Worm (Caenorhabditis elegans) whole organism, late embryonic: ENCODE results near the gene Y67H2A.7.

Experiments
- C08G9.2 ChIP-seq: sonication (generic microtip); optimal IDR thresholded peaks from 2 replicates; lab custom pipeline; 2016; ENCODE audit warnings: mild to moderate bottlenecking, missing genetic modification characterization, moderate library complexity, missing compliant biosample characterization
- K02D7.2 ChIP-seq: sonication (generic microtip); optimal IDR thresholded peaks from 2 replicates; lab custom pipeline; 2017; ENCODE audit warnings: mild to moderate bottlenecking, missing genetic modification characterization, missing compliant biosample characterization
- K09A11.1 ChIP-seq: sonication (generic microtip); optimal IDR thresholded peaks from 2 replicates; lab custom pipeline; 2017; ENCODE audit warnings: antibody characterized with exemption, mild to moderate bottlenecking, missing genetic modification characterization, missing compliant biosample characterization; ENCODE audit not compliant: insufficient read depth
- T23F11.4 ChIP-seq: fragments of 200-800 bp; sonication (Bioruptor generic); optimal IDR thresholded peaks from 2 replicates; lab custom pipeline; 2018; ENCODE audit warnings: mild to moderate bottlenecking, missing genetic modification characterization, missing compliant biosample characterization
- ahr-1 ChIP-seq: sonication (generic microtip); optimal IDR thresholded peaks from 2 replicates; lab custom pipeline; 2016; ENCODE audit warnings: missing genetic modification characterization, missing compliant biosample characterization
- ceh-14 ChIP-seq: sonication (generic microtip); optimal IDR thresholded peaks from 2 replicates; lab custom pipeline; 2016; ENCODE audit warnings: missing genotype, missing genetic modification characterization, missing compliant biosample characterization
- elt-4 ChIP-seq: sonication (generic microtip); optimal IDR thresholded peaks from 2 replicates; lab custom pipeline; 2016; ENCODE audit warnings: missing genetic modification characterization, missing compliant biosample characterization
- eyg-1 ChIP-seq: sonication (generic microtip); optimal IDR thresholded peaks from 2 replicates; lab custom pipeline; 2016; ENCODE audit warnings: missing genotype, missing genetic modification characterization, missing compliant biosample characterization
- gmeb-2 ChIP-seq: sonication (generic microtip); optimal IDR thresholded peaks from 2 replicates; lab custom pipeline; 2016; ENCODE audit warnings: missing genetic modification characterization, inconsistent platforms, missing compliant biosample characterization
- hlh-6 ChIP-seq: sonication (generic microtip); optimal IDR thresholded peaks from 2 replicates; lab custom pipeline; 2016; ENCODE audit warnings: missing genotype, missing genetic modification characterization, missing compliant biosample characterization
- hlh-8 ChIP-seq: sonication (generic microtip); optimal IDR thresholded peaks from 2 replicates; lab custom pipeline; 2016; ENCODE audit warnings: missing genotype, missing genetic modification characterization, missing compliant biosample characterization
- lim-6 ChIP-seq: sonication (generic microtip); optimal IDR thresholded peaks from 2 replicates; lab custom pipeline; 2016; ENCODE audit warnings: missing genetic modification characterization, missing compliant biosample characterization
- madf-2 ChIP-seq: sonication (generic microtip); optimal IDR thresholded peaks from 2 replicates; lab custom pipeline; 2017; ENCODE audit warnings: missing genetic modification characterization, missing compliant biosample characterization
- nfya-1 ChIP-seq: sonication (generic microtip); optimal IDR thresholded peaks from 2 replicates; lab custom pipeline; 2017; ENCODE audit warnings: missing genetic modification characterization, mild to moderate bottlenecking, missing compliant biosample characterization, antibody characterized with exemption, moderate library complexity
- nhr-232 ChIP-seq: sonication (generic microtip); optimal IDR thresholded peaks from 2 replicates; lab custom pipeline; 2016; ENCODE audit warnings: missing genetic modification characterization, missing compliant biosample characterization
- npax-4 ChIP-seq: sonication (generic microtip); optimal IDR thresholded peaks from 2 replicates; lab custom pipeline; 2016; ENCODE audit warnings: missing genetic modification characterization, missing compliant biosample characterization
- pat-9 ChIP-seq: fragments of 200-800 bp; sonication (Bioruptor generic); optimal IDR thresholded peaks from 2 replicates; lab custom pipeline; 2018; ENCODE audit warnings: mild to moderate bottlenecking, missing genetic modification characterization, moderate library complexity, missing compliant biosample characterization
- pha-2 ChIP-seq: sonication (generic microtip); optimal IDR thresholded peaks from 2 replicates; lab custom pipeline; 2017; ENCODE audit warnings: mild to moderate bottlenecking, missing genetic modification characterization, missing compliant biosample characterization
- unc-55 ChIP-seq: sonication (generic microtip); optimal IDR thresholded peaks from 2 replicates; lab custom pipeline; 2017; ENCODE audit warnings: missing biosample characterization, missing genetic modification reagents, missing genetic modification characterization

The Y67H2A.7 gene

ce11 chrIV:13360144-13360543, 56.6 kb downstream of the Y67H2A.7 start, which contains the start of gene Y62E10A.3:
Gene Y62E10A.3, minus strand, starts transcription at chrIV:13360244.
- TF ChIP-seq nhr-232 = no peak
- no peak for TF ChIP-seq madf-2 (tag; lab: Kevin White, UChicago)
- no peak for TF ChIP-seq eyg-1
- no peak for TF ChIP-seq unc-55 (GFP tag; lab: Kevin White, UChicago)
- no peak for TF ChIP-seq lim-6
- no peak for TF ChIP-seq K02D7.2 (tag; lab: Kevin White, UChicago)
- no peak for TF ChIP-seq K09A11.1 (tag; lab: Kevin White, UChicago)
- TF ChIP-seq npax-4 = no peak
- no peak for TF ChIP-seq ahr-1 (tag; lab: Kevin White, UChicago)
- TF ChIP-seq hlh-8 = no peak
- no peak for TF ChIP-seq hlh-6 (tag; lab: Kevin White, UChicago)
- TF ChIP-seq C08G9.2 = no peak
- no peak for TF ChIP-seq nfya-1 (tag; lab: Kevin White, UChicago)
- TF ChIP-seq ceh-14 (tag; lab: Kevin White, UChicago) = no peak
- TF ChIP-seq pat-9 = no peak
- TF ChIP-seq T23F11.4 = no peak
- no peak for TF ChIP-seq pha-2 (tag; lab: Kevin White, UChicago)
- TF ChIP-seq elt-4 (tag; lab: Kevin White, UChicago) = no peak
- TF ChIP-seq gmeb-2 (tag; lab: Kevin White, UChicago) = no peak
